Worm (Caenorhabditis elegans) whole organism, young adult: ENCODE results near the gene Y46H3C.5.
"Not testable (repeated sequence)": the region's sequence is repeated elsewhere in the genome, so short reads cannot be mapped to it uniquely, and the experiment has no call there.

Experiments used
- B0019.2 ChIP-seq: fragments of 200-800 bp; sonication (Bioruptor generic); conservative IDR thresholded peaks from 2 replicates; pipeline ENCODE4 v1.3.6; 2022; ENCODE audit warnings: missing genetic modification reagents, missing genetic modification characterization, missing compliant biosample characterization
- K11D2.4 ChIP-seq: fragments of 200-800 bp; sonication (Bioruptor generic); IDR thresholded peaks from 2 replicates; pipeline ENCODE4 v1.3.6; 2022; ENCODE audit warnings: missing genetic modification reagents, missing genetic modification characterization, missing compliant biosample characterization
- bed-1 ChIP-seq: fragments of 200-800 bp; sonication (Bioruptor generic); IDR thresholded peaks from 2 replicates; pipeline ENCODE4 v1.3.6; 2022; ENCODE audit warnings: missing genetic modification reagents, missing genetic modification characterization, missing compliant biosample characterization
- egl-18 ChIP-seq: fragments of 200-800 bp; sonication (Bioruptor generic); IDR thresholded peaks from 2 replicates; pipeline ENCODE4 v1.3.6; 2022; ENCODE audit warnings: missing genetic modification reagents, missing genetic modification characterization, missing compliant biosample characterization
- ets-4 ChIP-seq: fragments of 200-800 bp; sonication (Bioruptor generic); optimal IDR thresholded peaks from 2 replicates; lab custom pipeline; 2018; ENCODE audit warnings: mild to moderate bottlenecking, missing genetic modification characterization, missing compliant biosample characterization
- fkh-3 ChIP-seq: sonication (generic microtip); optimal IDR thresholded peaks from 2 replicates; lab custom pipeline; 2016; ENCODE audit warnings: mild to moderate bottlenecking, missing genetic modification characterization, missing compliant biosample characterization
- madf-8 ChIP-seq: fragments of 200-800 bp; sonication (Bioruptor generic); conservative IDR thresholded peaks from 2 replicates; pipeline ENCODE4 v1.3.6; 2022; ENCODE audit warnings: missing genetic modification reagents, missing genetic modification characterization, missing compliant biosample characterization
- nhr-27 ChIP-seq: fragments of 200-800 bp; sonication (Bioruptor generic); optimal IDR thresholded peaks from 2 replicates; lab custom pipeline; 2018; ENCODE audit warnings: mild to moderate bottlenecking, missing genetic modification characterization, moderate library complexity, missing compliant biosample characterization
- sea-2 ChIP-seq: fragments of 200-800 bp; sonication (Bioruptor generic); IDR thresholded peaks from 2 replicates; pipeline ENCODE4 v1.3.6; 2022; ENCODE audit warnings: missing genetic modification characterization, missing compliant biosample characterization
- snpc-4 ChIP-seq, 5 experiments: fragments of 150-350 bp in 1 of 5; sonication (generic microtip) in 4 of 5; optimal IDR thresholded peaks; 2 replicates each; lab custom pipeline; 2014 to 2018; ENCODE audit warnings: missing genetic modification characterization in 5 of 5, missing biosample characterization in 3 of 5, antibody characterized with exemption in 2 of 5, mild to moderate bottlenecking in 2 of 5, missing compliant biosample characterization in 2 of 5, missing genotype in 2 of 5, moderate library complexity in 2 of 5, missing genetic modification reagents in 1 of 5
- unc-62 ChIP-seq: fragments of 150-350 bp; optimal IDR thresholded peaks from 2 replicates; lab custom pipeline; 2014; ENCODE audit warnings: missing biosample characterization, missing genetic modification reagents, missing genetic modification characterization

DNA sequence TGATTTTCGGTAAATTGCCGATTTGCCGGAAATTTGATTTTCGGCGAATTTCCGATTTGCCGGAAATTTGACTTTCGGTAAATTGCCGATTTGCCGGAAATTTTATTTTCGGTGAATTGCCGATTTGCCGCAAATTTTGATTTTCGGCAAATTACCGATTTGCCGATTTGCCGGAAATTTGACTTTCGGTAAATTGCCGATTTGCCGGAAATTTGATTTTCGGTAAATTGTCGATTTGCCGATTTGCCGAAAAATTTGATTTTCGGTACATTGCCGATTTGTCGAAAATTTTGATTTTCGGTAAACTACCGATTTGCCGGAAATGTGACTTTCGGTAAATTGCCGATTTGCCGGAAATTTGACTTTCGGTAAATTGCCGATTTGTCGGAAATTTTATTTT lies 21.5 kb upstream of the Y46H3C.5 start:
- TF ChIP-seq bed-1 (GFP tag; lab: Robert Waterston, UW) (0 out of 2 replicates have a peak, but pooled peaks have one; percentile 73), sea-2 (GFP tag; lab: Robert Waterston, UW) (peak; percentile 77; the same call in 1 of the 2 replicates), K11D2.4 (GFP tag; lab: Robert Waterston, UW) (peak; percentile 64)
- not testable (repeated sequence) for TF ChIP-seq fkh-3; unc-62; ets-4; egl-18; snpc-4 (GFP tag; optimal IDR thresholded peaks at IDR 0.05; lab: Kevin White, UChicago); snpc-4 (tag; optimal IDR thresholded peaks at IDR 0.05; lab: Kevin White, UChicago); madf-8 (GFP tag; lab: Robert Waterston, UW); B0019.2 (GFP tag; lab: Robert Waterston, UW); nhr-27 (tag; lab: Kevin White, UChicago)
